Worm (Caenorhabditis elegans) whole organism, L2 larva: ENCODE measurements around the gene pgl-2.
A peak's percentile ranks its signal among the peaks of the same experiment; 100 is the strongest.

ENCODE experiments used
- C34F6.9 ChIP-seq: fragments of 150-350 bp; optimal IDR thresholded peaks from 2 replicates; lab custom pipeline; 2014; ENCODE audit warnings: missing biosample characterization, missing genetic modification characterization
- F13H6.1 ChIP-seq: sonication (generic microtip); optimal IDR thresholded peaks from 2 replicates; lab custom pipeline; 2016; ENCODE audit warnings: missing genetic modification characterization, missing compliant biosample characterization
- R02D3.7 ChIP-seq: fragments of 150-350 bp; optimal IDR thresholded peaks from 2 replicates; lab custom pipeline; 2014; ENCODE audit warnings: missing biosample characterization, missing genetic modification characterization
- Y55F3AM.14 ChIP-seq: fragments of 200-800 bp; sonication (Bioruptor generic); optimal IDR thresholded peaks from 2 replicates; lab custom pipeline; 2018; ENCODE audit warnings: mild to moderate bottlenecking, missing genetic modification characterization, missing compliant biosample characterization
- ZK546.5 ChIP-seq: sonication (generic microtip); optimal IDR thresholded peaks from 2 replicates; lab custom pipeline; 2017; ENCODE audit warnings: missing biosample characterization, missing genetic modification characterization
- alr-1 ChIP-seq: fragments of 150-350 bp; optimal IDR thresholded peaks from 2 replicates; lab custom pipeline; 2014; ENCODE audit warnings: missing biosample characterization, missing genetic modification characterization
- aly-2 ChIP-seq: fragments of 150-350 bp; optimal IDR thresholded peaks from 2 replicates; lab custom pipeline; 2014; ENCODE audit warnings: missing biosample characterization, missing genetic modification characterization
- ama-1 ChIP-seq: fragments of 150-350 bp; optimal IDR thresholded peaks from 2 replicates; lab custom pipeline; 2018; ENCODE audit warnings: inconsistent platforms
- blmp-1 ChIP-seq: sonication (generic microtip); optimal IDR thresholded peaks from 2 replicates; lab custom pipeline; 2017; ENCODE audit warnings: missing genetic modification characterization, mild to moderate bottlenecking, missing compliant biosample characterization, antibody characterized with exemption, moderate library complexity; ENCODE audit not compliant: insufficient read depth
- ceh-16 ChIP-seq: fragments of 150-350 bp; optimal IDR thresholded peaks from 2 replicates; lab custom pipeline; 2014; ENCODE audit warnings: missing biosample characterization, missing genetic modification characterization
- ceh-82 ChIP-seq: fragments of 150-350 bp; optimal IDR thresholded peaks from 2 replicates; lab custom pipeline; 2014; ENCODE audit warnings: missing biosample characterization, missing genetic modification characterization
- crh-2 ChIP-seq: sonication (generic microtip); optimal IDR thresholded peaks from 2 replicates; lab custom pipeline; 2017; ENCODE audit warnings: missing biosample characterization, missing genetic modification characterization
- dmd-4 ChIP-seq: sonication (generic microtip); optimal IDR thresholded peaks from 2 replicates; lab custom pipeline; 2017; ENCODE audit warnings: missing biosample characterization, missing genetic modification characterization
- egl-27 ChIP-seq: sonication (generic microtip); optimal IDR thresholded peaks from 3 replicates; lab custom pipeline; 2017; ENCODE audit warnings: missing biosample characterization, missing genetic modification reagents, missing genetic modification characterization
- elt-1 ChIP-seq: fragments of 150-350 bp; optimal IDR thresholded peaks from 2 replicates; lab custom pipeline; 2014; ENCODE audit warnings: missing biosample characterization, missing genetic modification characterization
- elt-3 ChIP-seq: sonication (generic microtip); optimal IDR thresholded peaks from 2 replicates; lab custom pipeline; 2017; ENCODE audit warnings: missing biosample characterization, missing genetic modification characterization
- fos-1 ChIP-seq: fragments of 150-350 bp; optimal IDR thresholded peaks from 2 replicates; lab custom pipeline; 2014; ENCODE audit warnings: missing biosample characterization, missing genetic modification characterization
- gmeb-1 ChIP-seq: fragments of 150-350 bp; optimal IDR thresholded peaks from 2 replicates; lab custom pipeline; 2014; ENCODE audit warnings: missing biosample characterization, missing genetic modification characterization
- lin-11 ChIP-seq: fragments of 150-350 bp; sonication (generic microtip); optimal IDR thresholded peaks from 2 replicates; lab custom pipeline; 2014; ENCODE audit warnings: missing biosample characterization, missing genetic modification characterization, inconsistent platforms, mixed read lengths
- lin-13 ChIP-seq: fragments of 150-350 bp; optimal IDR thresholded peaks from 2 replicates; lab custom pipeline; 2014; ENCODE audit warnings: missing biosample characterization, missing genetic modification reagents, missing genetic modification characterization
- lin-39 ChIP-seq: fragments of 150-350 bp; optimal IDR thresholded peaks from 2 replicates; lab custom pipeline; 2014; ENCODE audit warnings: missing biosample characterization, missing genetic modification reagents, missing genetic modification characterization
- lsy-2 ChIP-seq, 2 experiments: fragments of 150-350 bp in 1 of 2; sonication (generic microtip) in 1 of 2; optimal IDR thresholded peaks; 2 replicates each; lab custom pipeline; 2014 to 2017; ENCODE audit warnings: missing biosample characterization in 2 of 2, missing genetic modification characterization in 2 of 2
- mab-5 ChIP-seq: fragments of 150-350 bp; optimal IDR thresholded peaks from 2 replicates; lab custom pipeline; 2014; ENCODE audit warnings: missing biosample characterization, missing genetic modification characterization
- mbf-1 ChIP-seq: sonication (generic microtip); optimal IDR thresholded peaks from 2 replicates; lab custom pipeline; 2017; ENCODE audit warnings: missing biosample characterization, missing genetic modification characterization
- mdl-1 ChIP-seq, 2 experiments: fragments of 150-350 bp in 1 of 2; sonication (generic microtip) in 1 of 2; optimal IDR thresholded peaks; 2 replicates each; lab custom pipeline; 2017; ENCODE audit warnings: missing biosample characterization in 2 of 2, missing genetic modification characterization in 2 of 2
- nhr-10 ChIP-seq: sonication (generic microtip); optimal IDR thresholded peaks from 2 replicates; lab custom pipeline; 2017; ENCODE audit warnings: missing biosample characterization, missing genetic modification characterization
- nhr-11 ChIP-seq: fragments of 150-350 bp; optimal IDR thresholded peaks from 2 replicates; lab custom pipeline; 2014; ENCODE audit warnings: missing biosample characterization, missing genetic modification characterization
- nhr-12 ChIP-seq: fragments of 150-350 bp; optimal IDR thresholded peaks from 2 replicates; lab custom pipeline; 2014; ENCODE audit warnings: missing biosample characterization, missing genetic modification characterization
- nhr-129 ChIP-seq: fragments of 150-350 bp; optimal IDR thresholded peaks from 2 replicates; lab custom pipeline; 2014; ENCODE audit warnings: missing biosample characterization, missing genetic modification characterization
- nhr-21 ChIP-seq: fragments of 150-350 bp; optimal IDR thresholded peaks from 2 replicates; lab custom pipeline; 2014; ENCODE audit warnings: missing biosample characterization, missing genetic modification characterization
- nhr-23 ChIP-seq: fragments of 150-350 bp; optimal IDR thresholded peaks from 2 replicates; lab custom pipeline; 2014; ENCODE audit warnings: missing biosample characterization, missing genetic modification reagents, missing genetic modification characterization
- nhr-237 ChIP-seq: fragments of 150-350 bp; optimal IDR thresholded peaks from 2 replicates; lab custom pipeline; 2014; ENCODE audit warnings: missing biosample characterization, missing genetic modification characterization
- nhr-25 ChIP-seq: fragments of 150-350 bp; sonication (generic microtip); optimal IDR thresholded peaks from 3 replicates; lab custom pipeline; 2014; ENCODE audit warnings: missing biosample characterization, missing genetic modification characterization
- nhr-6 ChIP-seq: fragments of 150-350 bp; optimal IDR thresholded peaks from 2 replicates; lab custom pipeline; 2014; ENCODE audit warnings: missing biosample characterization, missing genetic modification characterization
- nhr-77 ChIP-seq: fragments of 150-350 bp; optimal IDR thresholded peaks from 2 replicates; lab custom pipeline; 2014; ENCODE audit warnings: missing biosample characterization, missing genetic modification characterization
- peb-1 ChIP-seq: fragments of 150-350 bp; optimal IDR thresholded peaks from 2 replicates; lab custom pipeline; 2014; ENCODE audit warnings: missing biosample characterization, missing genetic modification characterization
- sem-4 ChIP-seq: fragments of 150-350 bp; optimal IDR thresholded peaks from 2 replicates; lab custom pipeline; 2014; ENCODE audit warnings: missing biosample characterization, missing genetic modification reagents, missing genetic modification characterization
- skn-1 ChIP-seq: sonication (generic microtip); optimal IDR thresholded peaks from 2 replicates; lab custom pipeline; 2017; ENCODE audit warnings: missing biosample characterization, missing genetic modification characterization
- sma-3 ChIP-seq: sonication (generic microtip); optimal IDR thresholded peaks from 2 replicates; lab custom pipeline; 2016; ENCODE audit warnings: missing genetic modification reagents, missing genetic modification characterization, missing compliant biosample characterization
- sma-9 ChIP-seq, 2 experiments: fragments of 150-350 bp in 1 of 2; sonication (generic microtip) in 1 of 2; optimal IDR thresholded peaks; 2 replicates each; lab custom pipeline; 2014 to 2016; ENCODE audit warnings: missing genetic modification characterization in 2 of 2, mild to moderate bottlenecking in 1 of 2, missing biosample characterization in 1 of 2, missing compliant biosample characterization in 1 of 2, missing genetic modification reagents in 1 of 2, moderate library complexity in 1 of 2
- snpc-4 ChIP-seq: fragments of 150-350 bp; optimal IDR thresholded peaks from 2 replicates; lab custom pipeline; 2014; ENCODE audit warnings: missing biosample characterization, missing genetic modification characterization
- unc-39 ChIP-seq: fragments of 150-350 bp; optimal IDR thresholded peaks from 2 replicates; lab custom pipeline; 2014; ENCODE audit warnings: missing biosample characterization, missing genetic modification characterization
- unc-55 ChIP-seq: fragments of 150-350 bp; sonication (generic microtip); optimal IDR thresholded peaks from 3 replicates; lab custom pipeline; 2014; ENCODE audit warnings: missing biosample characterization, missing genetic modification reagents, missing genetic modification characterization
- unc-62 ChIP-seq: fragments of 150-350 bp; optimal IDR thresholded peaks from 2 replicates; lab custom pipeline; 2014; ENCODE audit warnings: missing biosample characterization, missing genetic modification reagents, missing genetic modification characterization
- zag-1 ChIP-seq: fragments of 150-350 bp; optimal IDR thresholded peaks from 2 replicates; lab custom pipeline; 2014; ENCODE audit warnings: missing biosample characterization, missing genetic modification characterization
- ztf-1 ChIP-seq: fragments of 200-800 bp; sonication (Bioruptor generic); conservative IDR thresholded peaks from 2 replicates; pipeline ENCODE4 v1.3.6; 2022; ENCODE audit warnings: missing genetic modification characterization, missing compliant biosample characterization
- ztf-11 ChIP-seq: sonication (generic microtip); optimal IDR thresholded peaks from 2 replicates; lab custom pipeline; 2017; ENCODE audit warnings: missing biosample characterization, missing genetic modification characterization
- ztf-4 ChIP-seq: fragments of 150-350 bp; optimal IDR thresholded peaks from 2 replicates; lab custom pipeline; 2014; ENCODE audit warnings: missing biosample characterization, missing genetic modification characterization

pgl-2 gene

ce11 chrIII:8685590-8686240, 10.5 kb upstream of the pgl-2 start:
- TF ChIP-seq unc-55 (GFP tag; lab: Kevin White, UChicago) (no peak), mdl-1 (tag; optimal IDR thresholded peaks at IDR 0.05; lab: Kevin White, UChicago) (no peak), nhr-237 (no peak), fos-1 (tag; lab: Kevin White, UChicago) (no peak), nhr-11 (tag; lab: Kevin White, UChicago) (no peak), F13H6.1 (peak; percentile 9), nhr-12 (tag; lab: Kevin White, UChicago) (no peak), R02D3.7 (tag; lab: Kevin White, UChicago) (no peak), ztf-4 (tag; lab: Kevin White, UChicago) (peak; percentile 23), zag-1 (no peak), ZK546.5 (tag; lab: Kevin White, UChicago) (no peak), ama-1 (lab: Kevin White, UChicago) (no peak), ztf-1 (no peak), nhr-23 (tag; lab: Kevin White, UChicago) (no peak), nhr-21 (tag; lab: Kevin White, UChicago) (peak; percentile 52), mab-5 (tag; lab: Kevin White, UChicago) (no peak), lin-13 (GFP tag; lab: Kevin White, UChicago) (no peak), dmd-4 (tag; lab: Kevin White, UChicago) (no peak), nhr-77 (tag; lab: Kevin White, UChicago) (no peak), aly-2 (tag; lab: Kevin White, UChicago) (no peak), alr-1 (tag; lab: Kevin White, UChicago) (no peak), unc-62 (no peak), sma-3 (GFP tag; lab: Kevin White, UChicago) (peak; percentile 53), mbf-1 (tag; lab: Kevin White, UChicago) (no peak), C34F6.9 (tag; lab: Kevin White, UChicago) (no peak), elt-3 (tag; lab: Kevin White, UChicago) (no peak), lsy-2 (tag; optimal IDR thresholded peaks at IDR 0.05; lab: Kevin White, UChicago) (no peak), Y55F3AM.14 (peak; percentile 55), ceh-82 (tag; lab: Kevin White, UChicago) (no peak), nhr-10 (tag; lab: Kevin White, UChicago) (no peak), blmp-1 (tag; lab: Kevin White, UChicago) (no peak), egl-27 (no peak), skn-1 (no peak), lin-11 (tag; lab: Kevin White, UChicago) (no peak), ceh-16 (tag; lab: Kevin White, UChicago) (no peak), nhr-129 (tag; lab: Kevin White, UChicago) (no peak), nhr-6 (tag; lab: Kevin White, UChicago) (no peak), nhr-25 (tag; lab: Kevin White, UChicago) (no peak), sma-9 (GFP tag; optimal IDR thresholded peaks at IDR 0.05; lab: Kevin White, UChicago) (peak; percentile 27), sma-9 (tag; optimal IDR thresholded peaks at IDR 0.05; lab: Kevin White, UChicago) (no peak), snpc-4 (tag; lab: Kevin White, UChicago) (no peak), gmeb-1 (tag; lab: Kevin White, UChicago) (no peak), unc-39 (tag; lab: Kevin White, UChicago) (no peak), lin-39 (no peak), ztf-11 (tag; lab: Kevin White, UChicago) (no peak), peb-1 (no peak), sem-4 (tag; lab: Kevin White, UChicago) (no peak), crh-2 (tag; lab: Kevin White, UChicago) (no peak), elt-1 (tag; lab: Kevin White, UChicago) (no peak)
